Fruit fly (Drosophila melanogaster) Kc167 (cell line): ENCODE data around the gene chinmo.

Source experiments
- Myc ChIP-seq: fragments of >200 bp; optimal IDR thresholded peaks from 2 replicates; lab custom pipeline; 2017; ENCODE audit warnings: missing external identifiers
- Sin3A ChIP-seq: fragments of >200 bp; optimal IDR thresholded peaks from 2 replicates; lab custom pipeline; 2018; ENCODE audit warnings: missing external identifiers
- h ChIP-seq: fragments of >200 bp; optimal IDR thresholded peaks from 3 replicates; lab custom pipeline; 2018; ENCODE audit warnings: missing external identifiers
- insv ChIP-seq: fragments of >200 bp; optimal IDR thresholded peaks from 3 replicates; lab custom pipeline; 2018; ENCODE audit warnings: missing external identifiers
- psq ChIP-seq: fragments of >200 bp; optimal IDR thresholded peaks from 2 replicates; lab custom pipeline; 2017; ENCODE audit warnings: missing external identifiers
- ttk ChIP-seq: sonication (Bioruptor generic); optimal IDR thresholded peaks from 2 replicates; lab custom pipeline; 2017; ENCODE audit warnings: missing external identifiers

- TF ChIP-seq Myc (lab: Kevin White, UChicago) (no peak), psq (lab: Kevin White, UChicago) (no peak), ttk (lab: Kevin White, UChicago) (no peak), h (no peak), insv (lab: Kevin White, UChicago) (no peak), Sin3A (no peak)
These were observed 44.3 kb upstream of the chinmo start for dm6 chr2L:1606758-1607157.
